Fruit fly (Drosophila melanogaster) whole organism, larva: ENCODE data around the gene Dhc62B.

Source experiments
- noc ChIP-seq: fragments of 200-800 bp; sonication (Bioruptor generic); optimal IDR thresholded peaks from 3 replicates; lab custom pipeline; 2019; ENCODE audit warnings: missing biosample characterization, mild to moderate bottlenecking, missing genetic modification characterization, moderate library complexity

Gene Dhc62B

dm6 chr3L:1774713-1775648 lies 3.4 kb upstream of the Dhc62B start, which contains the start of the genes CG13933 and PolD2:
Gene CG13933 (minus strand): TSS chr3L:1775147.
Gene PolD2 (plus strand): TSS chr3L:1775633.
- peak; percentile 80 for TF ChIP-seq noc (tag; lab: Kevin White, UChicago)

- no peak for TF ChIP-seq noc (tag; lab: Kevin White, UChicago)
Measured at dm6 chr3L:1772593-1772992, 1.0 kb upstream of the Dhc62B start.

dm6 chr3L:1756143-1756542 lies 15.4 kb downstream of the Dhc62B start, which contains the start of gene CG8001:
Gene CG8001 (plus strand): TSS chr3L:1756159.
- no peak for TF ChIP-seq noc (tag; lab: Kevin White, UChicago)

dm6 chr3L:1755458-1755984 lies 16.0 kb downstream of the Dhc62B start, which contains the start of gene Cht2:
Gene Cht2 (minus strand): TSS chr3L:1755934.
- TF ChIP-seq noc (tag; lab: Kevin White, UChicago), result no peak

DNA sequence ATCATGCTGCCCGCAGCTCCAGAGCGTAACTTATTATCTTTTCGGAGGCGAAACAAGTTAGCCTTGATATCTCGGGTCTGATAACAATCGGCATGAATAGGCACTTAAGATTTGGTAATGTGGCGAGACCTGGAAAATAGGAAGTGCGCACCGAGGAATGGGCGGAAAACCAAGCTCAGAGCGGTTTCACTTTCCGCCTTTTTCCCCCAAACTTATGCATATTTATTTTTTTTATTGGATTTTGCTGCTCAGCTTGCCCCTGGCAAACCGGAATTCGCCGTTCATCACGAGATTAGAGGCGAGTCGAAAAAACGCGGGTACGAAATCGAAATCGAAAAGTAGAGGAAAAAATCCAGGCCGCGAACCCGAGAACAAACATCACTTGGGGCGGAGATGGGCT lies 16.6 kb downstream of the Dhc62B start:
- TF ChIP-seq noc (tag; lab: Kevin White, UChicago), result no peak

dm6 chr3L:1754262-1754661 lies 17.3 kb downstream of the Dhc62B start:
- TF ChIP-seq noc (tag; lab: Kevin White, UChicago), result no peak

DNA sequence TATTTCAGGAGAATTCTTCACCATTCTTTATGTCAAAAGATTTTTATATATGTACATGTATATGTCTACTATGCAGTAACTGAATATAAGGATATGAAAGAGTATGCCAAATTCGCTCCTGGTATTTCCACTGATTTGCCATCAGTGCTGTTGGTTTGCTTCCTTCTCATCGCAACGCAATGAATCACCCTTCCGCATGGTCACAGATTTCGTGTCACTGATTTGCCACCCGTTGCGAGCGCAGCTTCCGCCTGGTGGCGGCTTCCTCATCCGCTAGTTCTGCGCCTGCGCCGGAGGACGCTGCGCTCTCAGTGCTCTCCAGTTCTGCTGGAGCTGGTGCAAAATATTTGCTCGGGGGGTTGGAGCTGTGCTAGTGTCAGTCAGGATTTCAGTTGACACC lies 23.3 kb downstream of the Dhc62B start:
- TF ChIP-seq noc (tag; lab: Kevin White, UChicago), result no peak

DNA sequence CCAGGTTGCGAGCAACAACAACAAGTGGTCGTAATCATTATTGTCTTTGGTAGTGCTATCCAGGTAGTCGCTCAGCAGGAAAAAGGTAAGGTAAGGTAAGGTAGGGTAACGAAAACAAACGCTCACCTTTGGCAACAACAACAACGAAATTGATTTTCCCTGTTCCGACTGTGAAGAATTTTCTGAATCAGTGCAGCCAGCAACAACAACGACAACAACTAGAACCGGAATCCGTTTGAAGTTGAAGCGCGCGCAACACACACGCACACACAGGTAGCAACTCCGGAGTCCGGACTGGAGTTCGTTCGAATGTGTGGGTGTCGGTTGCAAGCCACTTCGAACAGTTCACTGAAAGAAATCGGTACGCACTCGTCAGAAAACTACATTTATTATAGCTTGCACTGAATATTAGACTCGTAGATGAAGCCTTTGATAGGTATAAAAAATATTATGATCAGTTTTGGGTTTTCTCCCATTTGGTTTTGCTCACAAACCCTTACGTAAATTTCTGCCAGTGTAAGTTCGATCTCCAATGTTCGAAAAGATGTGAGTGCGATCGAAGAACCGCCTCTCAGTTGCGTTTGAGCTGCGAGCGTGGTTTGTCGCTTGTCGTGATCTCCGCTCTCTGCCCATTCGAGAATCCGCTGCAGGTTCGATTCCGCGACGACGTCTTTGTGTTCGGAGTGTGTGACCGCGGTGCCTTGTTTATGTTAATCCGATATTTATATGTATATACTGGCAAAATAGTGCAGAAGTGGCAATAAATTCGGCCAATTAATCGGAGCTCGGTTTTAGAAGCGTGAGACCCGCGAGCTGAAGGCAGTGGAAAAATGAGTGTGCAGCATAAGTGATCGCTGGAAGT lies 25.0 kb downstream of the Dhc62B start, which contains the start of gene CG13921:
TSS of gene CG13921 (plus strand) at position 570 of the 862 bp plus-strand sequence.
- TF ChIP-seq noc (tag; lab: Kevin White, UChicago), result peak; percentile 95

dm6 chr3L:1745432-1745831 lies 26.1 kb downstream of the Dhc62B start:
- TF ChIP-seq noc (tag; lab: Kevin White, UChicago), result peak; percentile 74

DNA sequence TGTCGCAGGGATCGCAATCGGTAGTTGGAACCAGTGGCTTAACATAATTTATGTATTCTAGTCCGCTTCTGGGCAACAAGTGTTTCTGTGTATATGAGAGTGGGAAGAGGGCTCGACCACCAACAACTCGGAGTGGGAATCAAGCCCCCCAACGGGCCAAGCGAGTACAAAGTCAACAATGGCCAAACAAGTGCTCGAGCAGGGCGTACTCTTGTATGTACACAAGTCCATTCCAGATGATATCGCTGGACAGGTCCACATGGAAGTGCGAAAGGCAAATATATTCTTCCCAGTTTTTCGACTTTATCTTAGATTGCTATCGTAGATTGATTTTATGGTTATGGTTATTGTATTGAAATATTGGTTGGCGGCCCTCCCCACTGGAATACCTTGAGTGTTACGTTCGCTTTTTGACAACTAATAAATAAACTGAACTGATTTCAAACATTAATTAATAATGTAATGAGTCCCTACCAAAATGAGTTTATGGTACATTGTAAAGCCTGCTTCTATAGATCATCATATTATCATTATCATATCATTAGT lies 28.9 kb downstream of the Dhc62B start:
- no peak for TF ChIP-seq noc (tag; lab: Kevin White, UChicago)

dm6 chr3L:1741655-1742551 lies 29.7 kb downstream of the Dhc62B start:
- TF ChIP-seq noc (tag; lab: Kevin White, UChicago), result peak; percentile 73

DNA sequence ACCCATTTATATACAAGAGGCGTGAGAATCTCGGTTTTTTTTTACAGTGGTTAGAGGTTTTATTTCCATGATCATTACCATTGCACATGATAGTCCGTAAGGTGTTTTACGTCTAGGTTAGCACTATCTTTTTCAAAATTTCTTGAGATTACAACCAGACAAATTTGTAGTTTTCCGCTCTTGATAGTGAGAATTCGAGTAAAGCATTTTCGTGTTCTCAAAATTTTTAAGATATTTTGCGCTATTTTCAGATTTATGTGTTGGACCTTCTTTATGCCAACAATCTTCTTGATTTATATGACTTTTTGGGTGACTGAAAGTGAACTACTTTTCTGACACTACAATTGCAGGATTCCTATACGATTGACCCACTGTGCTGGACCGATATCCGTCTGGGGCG lies 30.5 kb downstream of the Dhc62B start:
- no peak for TF ChIP-seq noc (tag; lab: Kevin White, UChicago)

- no peak for TF ChIP-seq noc (tag; lab: Kevin White, UChicago)
Measured at dm6 chr3L:1740129-1740975, 31.2 kb downstream of the Dhc62B start.
